Worm (Caenorhabditis elegans) whole organism, midembryonic: Measurements from ENCODE around the gene Y44A6D.7.

ENCODE experiments used
- T22C8.4 ChIP-seq: fragments of 200-800 bp; sonication (Bioruptor generic); IDR thresholded peaks from 2 replicates; pipeline ENCODE4 v1.3.6; 2022; ENCODE audit warnings: missing genetic modification characterization, missing compliant biosample characterization
- cog-1 ChIP-seq: sonication (generic microtip); optimal IDR thresholded peaks from 2 replicates; lab custom pipeline; 2016; ENCODE audit warnings: missing genetic modification characterization, missing compliant biosample characterization
- flt-1 ChIP-seq: fragments of 200-800 bp; sonication (Bioruptor generic); IDR thresholded peaks from 2 replicates; pipeline ENCODE4 v1.3.6; 2022; ENCODE audit warnings: missing genetic modification characterization, missing compliant biosample characterization
- klf-2 ChIP-seq: fragments of 200-800 bp; sonication (Bioruptor generic); conservative IDR thresholded peaks from 2 replicates; pipeline ENCODE4 v1.3.6; 2022; ENCODE audit warnings: missing genetic modification reagents, missing genetic modification characterization, missing compliant biosample characterization
- med-1 ChIP-seq: sonication (generic microtip); optimal IDR thresholded peaks from 2 replicates; lab custom pipeline; 2017; ENCODE audit warnings: missing genetic modification characterization, mild to moderate bottlenecking, missing compliant biosample characterization, antibody characterized with exemption, missing genetic modification reagents; ENCODE audit not compliant: insufficient read depth
- ref-1 ChIP-seq: fragments of 200-800 bp; sonication (Bioruptor generic); conservative IDR thresholded peaks from 2 replicates; pipeline ENCODE4 v1.3.6; 2022; ENCODE audit warnings: missing genetic modification reagents, missing genetic modification characterization, missing compliant biosample characterization
- tab-1 ChIP-seq: fragments of 200-800 bp; sonication (Bioruptor generic); IDR thresholded peaks from 2 replicates; pipeline ENCODE4 v1.3.6; 2022; ENCODE audit warnings: missing genetic modification characterization, missing compliant biosample characterization
- ztf-23 ChIP-seq: fragments of 200-800 bp; sonication (Bioruptor generic); IDR thresholded peaks from 2 replicates; pipeline ENCODE4 v1.3.6; 2022; ENCODE audit warnings: missing genetic modification reagents, missing genetic modification characterization, missing compliant biosample characterization
- ztf-29 ChIP-seq: fragments of 200-800 bp; sonication (Bioruptor generic); IDR thresholded peaks from 2 replicates; pipeline ENCODE4 v1.3.6; 2022; ENCODE audit warnings: missing genetic modification reagents, missing genetic modification characterization, missing compliant biosample characterization

Y44A6D.7 gene

DNA sequence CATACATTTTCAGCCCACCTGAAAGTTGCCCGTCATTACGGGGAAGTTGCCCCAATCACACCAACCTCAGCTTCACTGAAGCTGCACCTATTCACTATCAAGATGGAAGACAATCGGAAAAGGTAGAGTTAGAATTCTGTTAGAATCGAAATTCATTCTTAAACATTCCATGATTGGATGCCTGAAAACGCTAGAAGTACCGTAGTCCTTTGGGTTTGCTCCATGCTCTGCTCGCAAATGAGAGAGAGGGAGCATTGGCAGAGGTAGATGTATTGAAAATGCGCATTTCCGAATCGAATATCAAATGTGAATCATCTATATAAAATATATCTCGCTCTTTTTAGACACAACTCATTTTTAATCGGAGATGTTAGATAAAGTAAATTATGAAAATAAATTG is 34.1 kb upstream of the Y44A6D.7 start, which contains the start of gene hif-1:
Gene hif-1, plus strand, starts transcription at position 8 of the 400 bp plus-strand sequence.
- TF ChIP-seq flt-1 (GFP tag; lab: Robert Waterston, UW) = no peak
- no peak for TF ChIP-seq med-1 (GFP tag; lab: Kevin White, UChicago)
- TF ChIP-seq ztf-29 (GFP tag; lab: Robert Waterston, UW) = no peak
- TF ChIP-seq klf-2 (GFP tag; lab: Robert Waterston, UW) = no peak
- TF ChIP-seq ref-1 (GFP tag; lab: Robert Waterston, UW) = no peak
- no peak for TF ChIP-seq cog-1 (tag; lab: Kevin White, UChicago)
- no peak for TF ChIP-seq ztf-23 (GFP tag; lab: Robert Waterston, UW)
- no peak for TF ChIP-seq T22C8.4 (GFP tag; lab: Robert Waterston, UW)
- TF ChIP-seq tab-1 (GFP tag; lab: Robert Waterston, UW) = no peak

ce11 chrV:20781346-20781952 is 33.1 kb upstream of the Y44A6D.7 start:
- no peak for TF ChIP-seq med-1 (GFP tag; lab: Kevin White, UChicago)
- no peak for TF ChIP-seq ztf-23 (GFP tag; lab: Robert Waterston, UW)
- no peak for TF ChIP-seq ref-1 (GFP tag; lab: Robert Waterston, UW)
- no peak for TF ChIP-seq T22C8.4 (GFP tag; lab: Robert Waterston, UW)
- no peak for TF ChIP-seq cog-1 (tag; lab: Kevin White, UChicago)
- no peak for TF ChIP-seq klf-2 (GFP tag; lab: Robert Waterston, UW)
- no peak for TF ChIP-seq flt-1 (GFP tag; lab: Robert Waterston, UW)
- no peak for TF ChIP-seq tab-1 (GFP tag; lab: Robert Waterston, UW)
- no peak for TF ChIP-seq ztf-29 (GFP tag; lab: Robert Waterston, UW)

DNA sequence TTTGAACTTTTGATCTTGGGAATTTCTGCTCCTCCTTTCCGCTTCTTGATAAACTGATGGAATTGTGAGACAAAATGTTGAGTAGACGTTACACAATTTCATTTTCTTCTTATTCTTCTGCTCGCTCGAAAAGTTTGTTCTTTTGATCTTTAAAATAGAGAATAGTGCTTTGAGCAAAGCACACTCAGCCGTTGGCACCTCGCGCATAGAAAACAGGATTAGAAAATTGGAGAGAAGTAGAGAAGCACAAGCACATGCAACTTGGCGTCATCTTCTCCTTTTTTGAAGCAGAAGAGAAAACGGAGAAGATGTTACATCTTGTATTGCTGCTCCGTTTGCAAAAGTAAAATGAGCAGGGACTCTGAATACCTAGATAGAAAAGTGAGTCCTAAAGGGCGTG is 32.3 kb upstream of the Y44A6D.7 start:
- TF ChIP-seq klf-2 (GFP tag; lab: Robert Waterston, UW) = no peak
- TF ChIP-seq ref-1 (GFP tag; lab: Robert Waterston, UW) = no peak
- TF ChIP-seq cog-1 (tag; lab: Kevin White, UChicago) = no peak
- no peak for TF ChIP-seq tab-1 (GFP tag; lab: Robert Waterston, UW)
- TF ChIP-seq ztf-29 (GFP tag; lab: Robert Waterston, UW) = no peak
- TF ChIP-seq ztf-23 (GFP tag; lab: Robert Waterston, UW) = no peak
- no peak for TF ChIP-seq med-1 (GFP tag; lab: Kevin White, UChicago)
- TF ChIP-seq flt-1 (GFP tag; lab: Robert Waterston, UW) = no peak
- TF ChIP-seq T22C8.4 (GFP tag; lab: Robert Waterston, UW) = no peak

ce11 chrV:20783642-20784041 is 30.9 kb upstream of the Y44A6D.7 start:
- TF ChIP-seq tab-1 (GFP tag; lab: Robert Waterston, UW) (no peak), ztf-23 (GFP tag; lab: Robert Waterston, UW) (no peak), T22C8.4 (GFP tag; lab: Robert Waterston, UW) (no peak), flt-1 (GFP tag; lab: Robert Waterston, UW) (no peak), ztf-29 (GFP tag; lab: Robert Waterston, UW) (no peak), ref-1 (GFP tag; lab: Robert Waterston, UW) (no peak), cog-1 (tag; lab: Kevin White, UChicago) (no peak), med-1 (GFP tag; lab: Kevin White, UChicago) (no peak), klf-2 (GFP tag; lab: Robert Waterston, UW) (no peak)

DNA sequence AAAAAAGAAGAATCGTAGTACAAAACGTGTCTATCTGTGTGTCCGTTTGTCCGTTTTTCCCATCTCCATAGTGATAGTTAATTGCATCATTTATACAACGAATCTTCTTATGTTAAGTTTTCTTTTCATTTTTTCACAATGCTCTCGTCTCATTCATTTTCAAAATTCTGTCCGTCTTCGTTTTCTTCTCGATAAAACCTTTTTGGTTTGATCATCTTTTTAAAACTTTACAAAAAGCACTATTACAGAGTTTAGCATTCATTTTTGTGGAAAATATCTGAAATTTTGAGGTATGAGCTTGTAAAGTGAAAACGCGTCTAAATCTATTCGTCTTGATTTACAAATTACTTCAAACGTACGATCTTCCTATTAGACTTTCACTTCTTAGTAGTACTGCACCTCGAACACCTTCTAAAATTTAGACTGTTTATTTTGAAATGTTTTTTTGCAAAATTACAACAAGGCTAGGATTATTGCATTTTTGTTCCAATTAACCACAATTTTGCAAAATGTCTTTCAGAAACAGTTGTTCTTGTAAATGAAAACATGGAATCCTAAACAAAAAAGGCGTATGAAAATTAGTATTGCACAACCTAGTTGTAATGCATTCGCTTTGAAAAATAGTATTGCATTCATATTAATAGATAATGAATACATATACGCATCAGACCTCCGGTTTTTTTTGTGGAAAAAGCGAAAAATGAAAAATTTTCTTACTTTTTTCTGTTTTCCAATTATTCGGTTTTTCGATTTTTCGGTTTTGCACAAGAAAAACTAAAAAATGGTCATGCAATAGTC is 29.3 kb upstream of the Y44A6D.7 start:
- TF ChIP-seq cog-1 (tag; lab: Kevin White, UChicago) (no peak), ref-1 (GFP tag; lab: Robert Waterston, UW) (no peak), flt-1 (GFP tag; lab: Robert Waterston, UW) (no peak), tab-1 (GFP tag; lab: Robert Waterston, UW) (no peak), ztf-29 (GFP tag; lab: Robert Waterston, UW) (no peak), klf-2 (GFP tag; lab: Robert Waterston, UW) (no peak), T22C8.4 (GFP tag; lab: Robert Waterston, UW) (no peak), med-1 (GFP tag; lab: Kevin White, UChicago) (no peak), ztf-23 (GFP tag; lab: Robert Waterston, UW) (no peak)

- TF ChIP-seq med-1 (GFP tag; lab: Kevin White, UChicago) (no peak), T22C8.4 (GFP tag; lab: Robert Waterston, UW) (no peak), ref-1 (GFP tag; lab: Robert Waterston, UW) (no peak), ztf-23 (GFP tag; lab: Robert Waterston, UW) (no peak), klf-2 (GFP tag; lab: Robert Waterston, UW) (no peak), cog-1 (tag; lab: Kevin White, UChicago) (no peak), flt-1 (GFP tag; lab: Robert Waterston, UW) (no peak), tab-1 (GFP tag; lab: Robert Waterston, UW) (no peak), ztf-29 (GFP tag; lab: Robert Waterston, UW) (no peak)
Observed at ce11 chrV:20785848-20786225, 28.7 kb upstream of the Y44A6D.7 start.

DNA sequence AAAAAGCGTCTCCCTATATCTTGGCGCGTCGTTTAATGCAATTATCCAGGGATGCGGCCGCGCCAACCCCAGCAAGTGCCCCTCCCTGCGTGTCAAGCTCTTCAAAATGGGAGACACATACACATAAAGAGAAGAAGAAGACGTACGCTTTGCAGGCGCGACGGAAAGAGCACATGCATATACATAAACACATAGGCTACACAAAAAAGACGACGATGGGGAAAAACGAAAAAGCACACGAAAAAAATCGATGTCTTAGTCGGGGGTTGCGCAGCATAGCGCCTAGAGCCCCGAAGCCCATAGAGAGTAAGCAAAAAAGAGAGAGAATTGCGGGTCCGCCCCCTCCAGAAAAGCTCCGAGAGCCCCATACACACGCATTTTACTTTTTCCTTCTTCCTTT is 25.4 kb upstream of the Y44A6D.7 start, which contains the start of gene tpan-1:
Gene tpan-1, plus strand, starts transcription at position 398 of the 400 bp plus-strand sequence.
- no peak for TF ChIP-seq med-1 (GFP tag; lab: Kevin White, UChicago)

ce11 chrV:20790011-20790410 is 24.5 kb upstream of the Y44A6D.7 start, which contains the start of gene Y44A6D.1:
Gene Y44A6D.1, minus strand, starts transcription at chrV:20790033.
- TF ChIP-seq cog-1 (tag; lab: Kevin White, UChicago) (no peak), klf-2 (GFP tag; lab: Robert Waterston, UW) (no peak), ref-1 (GFP tag; lab: Robert Waterston, UW) (no peak), med-1 (GFP tag; lab: Kevin White, UChicago) (no peak), ztf-23 (GFP tag; lab: Robert Waterston, UW) (no peak), flt-1 (GFP tag; lab: Robert Waterston, UW) (no peak), tab-1 (GFP tag; lab: Robert Waterston, UW) (no peak), ztf-29 (GFP tag; lab: Robert Waterston, UW) (no peak), T22C8.4 (GFP tag; lab: Robert Waterston, UW) (no peak)
